Fruit fly (Drosophila melanogaster) whole organism, pupa: ENCODE data around the gene LManV.

Source experiments
- CG10348 ChIP-seq: fragments of 200-800 bp; sonication (Bioruptor generic); IDR thresholded peaks from 2 replicates; pipeline ENCODE4 v1.3.6; 2022; ENCODE audit warnings: missing biosample characterization, missing genetic modification characterization
- CG12605 ChIP-seq: fragments of 200-800 bp; sonication (Bioruptor generic); IDR thresholded peaks from 2 replicates; pipeline ENCODE4 v1.3.6; 2022; ENCODE audit warnings: missing biosample characterization, missing genetic modification characterization
- CG17806 ChIP-seq: fragments of 200-800 bp; sonication (Bioruptor generic); optimal IDR thresholded peaks from 2 replicates; lab custom pipeline; 2018; ENCODE audit warnings: missing biosample characterization, mild to moderate bottlenecking, missing genetic modification characterization, moderate library complexity
- CG32121 ChIP-seq: fragments of 200-800 bp; sonication (Bioruptor generic); IDR thresholded peaks from 2 replicates; pipeline ENCODE4 v1.3.6; 2022; ENCODE audit warnings: missing biosample characterization, missing genetic modification characterization
- CG34367 ChIP-seq: fragments of 200-800 bp; sonication (Bioruptor generic); optimal IDR thresholded peaks from 2 replicates; lab custom pipeline; 2018; ENCODE audit warnings: missing biosample characterization, mild to moderate bottlenecking, missing genetic modification characterization
- CG8159 ChIP-seq: fragments of 200-800 bp; sonication (Bioruptor generic); optimal IDR thresholded peaks from 3 replicates; lab custom pipeline; 2018; ENCODE audit warnings: missing biosample characterization, mild to moderate bottlenecking, missing genetic modification characterization, moderate library complexity
- CG8301 ChIP-seq: fragments of 200-800 bp; sonication (Bioruptor generic); optimal IDR thresholded peaks from 2 replicates; lab custom pipeline; 2018; ENCODE audit warnings: missing biosample characterization, mild to moderate bottlenecking, missing genetic modification characterization
- CG9948 ChIP-seq: fragments of 200-800 bp; sonication (Bioruptor generic); optimal IDR thresholded peaks from 2 replicates; lab custom pipeline; 2018; ENCODE audit warnings: missing biosample characterization, mild to moderate bottlenecking, missing genetic modification characterization, moderate library complexity
- D1 ChIP-seq: fragments of 200-800 bp; sonication (Bioruptor generic); optimal IDR thresholded peaks from 2 replicates; lab custom pipeline; 2018; ENCODE audit warnings: missing biosample characterization, mild to moderate bottlenecking, missing genetic modification characterization, moderate library complexity
- EcR ChIP-seq: fragments of 200-800 bp; sonication (Bioruptor generic); optimal IDR thresholded peaks from 3 replicates; lab custom pipeline; 2019; ENCODE audit warnings: missing biosample characterization, missing genetic modification characterization, mild to moderate bottlenecking, moderate library complexity, missing genetic modification reagents
- Pif1A ChIP-seq: fragments of 200-800 bp; sonication (Bioruptor generic); optimal IDR thresholded peaks from 3 replicates; lab custom pipeline; 2016; ENCODE audit warnings: missing biosample characterization, missing genetic modification characterization
- Snoo ChIP-seq: fragments of 200-800 bp; sonication (Bioruptor generic); optimal IDR thresholded peaks from 3 replicates; lab custom pipeline; 2017; ENCODE audit warnings: missing biosample characterization, mild to moderate bottlenecking, missing genetic modification characterization, inconsistent platforms
- gl ChIP-seq: fragments of 200-800 bp; sonication (Bioruptor generic); optimal IDR thresholded peaks from 2 replicates; lab custom pipeline; 2018; ENCODE audit warnings: missing biosample characterization, mild to moderate bottlenecking, missing genetic modification characterization
- rn ChIP-seq: fragments of 200-800 bp; sonication (Bioruptor generic); IDR thresholded peaks from 2 replicates; pipeline ENCODE4 v1.3.6; 2022; ENCODE audit warnings: missing biosample characterization, missing genetic modification characterization

DNA sequence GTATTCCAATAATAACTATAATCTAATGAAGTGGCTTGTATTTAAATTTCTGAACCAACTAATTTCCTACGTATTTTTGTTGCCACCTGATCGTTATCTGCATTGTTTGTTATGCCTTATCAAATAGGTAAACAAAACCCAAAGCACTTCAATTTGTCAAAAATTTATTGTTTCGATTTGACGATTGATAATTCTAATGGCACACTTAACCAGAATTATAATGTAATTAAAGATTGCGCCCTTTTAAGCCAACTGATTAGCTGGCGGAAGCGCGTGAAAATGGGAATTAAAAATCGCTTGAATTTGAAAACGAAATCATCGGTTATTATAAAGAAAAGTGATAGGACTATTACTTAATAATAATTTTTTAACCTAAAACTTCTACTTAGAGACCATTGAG is 8.7 kb upstream of the LManV start:
- TF ChIP-seq gl (tag; lab: Kevin White, UChicago) (no peak), Snoo (tag; lab: Kevin White, UChicago) (no peak), CG12605 (GFP tag; lab: Robert Waterston, UW) (no peak), CG34367 (tag; lab: Kevin White, UChicago) (no peak), CG9948 (no peak), EcR (GFP tag; lab: Kevin White, UChicago) (no peak), D1 (no peak), rn (no peak), CG10348 (GFP tag; lab: Robert Waterston, UW) (no peak), CG32121 (no peak), Pif1A (GFP tag; lab: Kevin White, UChicago) (no peak), CG8301 (tag; lab: Kevin White, UChicago) (no peak), CG8159 (tag; lab: Kevin White, UChicago) (no peak), CG17806 (no peak)
